Worm (Caenorhabditis elegans) whole organism, L3 larva: Measurements from ENCODE around the gene F54F2.6.

ENCODE experiments used
- ZK546.5 ChIP-seq: sonication (generic microtip); optimal IDR thresholded peaks from 2 replicates; lab custom pipeline; 2017; ENCODE audit warnings: missing biosample characterization, missing genetic modification characterization
- ama-1 ChIP-seq: fragments of 150-350 bp; optimal IDR thresholded peaks from 2 replicates; lab custom pipeline; 2018
- ceh-16 ChIP-seq: sonication (generic microtip); optimal IDR thresholded peaks from 2 replicates; lab custom pipeline; 2017; ENCODE audit warnings: missing biosample characterization, missing genetic modification characterization
- ceh-28 ChIP-seq: fragments of 150-350 bp; optimal IDR thresholded peaks from 2 replicates; lab custom pipeline; 2014; ENCODE audit warnings: missing biosample characterization, missing genetic modification reagents, missing genetic modification characterization
- ceh-82 ChIP-seq: fragments of 150-350 bp; optimal IDR thresholded peaks from 2 replicates; lab custom pipeline; 2014; ENCODE audit warnings: missing biosample characterization, missing genetic modification characterization
- ceh-9 ChIP-seq: sonication (generic microtip); optimal IDR thresholded peaks from 2 replicates; lab custom pipeline; 2018; ENCODE audit warnings: missing biosample characterization, missing genetic modification characterization
- daf-12 ChIP-seq: fragments of 150-350 bp; optimal IDR thresholded peaks from 2 replicates; lab custom pipeline; 2014; ENCODE audit warnings: missing biosample characterization, missing genetic modification reagents, missing genetic modification characterization
- egl-27 ChIP-seq: sonication (generic microtip); optimal IDR thresholded peaks from 4 replicates; lab custom pipeline; 2017; ENCODE audit warnings: missing biosample characterization, missing genetic modification reagents, missing genetic modification characterization
- egl-5 ChIP-seq: fragments of 150-350 bp; optimal IDR thresholded peaks from 2 replicates; lab custom pipeline; 2017; ENCODE audit warnings: missing biosample characterization, missing genetic modification reagents, missing genetic modification characterization, inconsistent platforms
- elt-1 ChIP-seq: fragments of 150-350 bp; optimal IDR thresholded peaks from 2 replicates; lab custom pipeline; 2014; ENCODE audit warnings: missing biosample characterization, missing genetic modification characterization
- elt-2 ChIP-seq: sonication (generic microtip); optimal IDR thresholded peaks from 2 replicates; lab custom pipeline; 2016; ENCODE audit warnings: missing genetic modification reagents, mild to moderate bottlenecking, missing genetic modification characterization, missing compliant biosample characterization
- elt-3 ChIP-seq, 3 experiments: fragments of 150-350 bp in 1 of 3; sonication (generic microtip) in 2 of 3; optimal IDR thresholded peaks; 2 replicates in 2 of 3; 4 replicates in 1 of 3; lab custom pipeline; 2014 to 2017; ENCODE audit warnings: missing biosample characterization in 3 of 3, missing genetic modification characterization in 3 of 3
- fkh-10 ChIP-seq: sonication (generic microtip); optimal IDR thresholded peaks from 2 replicates; lab custom pipeline; 2017; ENCODE audit warnings: missing biosample characterization, missing genetic modification reagents, missing genetic modification characterization
- fkh-2 ChIP-seq: fragments of 150-350 bp; optimal IDR thresholded peaks from 2 replicates; lab custom pipeline; 2014; ENCODE audit warnings: missing biosample characterization, missing genetic modification reagents, missing genetic modification characterization
- fos-1 ChIP-seq: fragments of 150-350 bp; optimal IDR thresholded peaks from 2 replicates; lab custom pipeline; 2014; ENCODE audit warnings: missing biosample characterization, missing genetic modification characterization
- hmg-11 ChIP-seq: sonication (generic microtip); optimal IDR thresholded peaks from 2 replicates; lab custom pipeline; 2016; ENCODE audit warnings: missing genetic modification characterization, missing compliant biosample characterization
- jun-1 ChIP-seq: fragments of 150-350 bp; optimal IDR thresholded peaks from 2 replicates; lab custom pipeline; 2014; ENCODE audit warnings: missing biosample characterization, missing genetic modification reagents, missing genetic modification characterization
- lin-15B ChIP-seq: fragments of 150-350 bp; optimal IDR thresholded peaks from 2 replicates; lab custom pipeline; 2014; ENCODE audit warnings: missing biosample characterization, missing genetic modification characterization
- lin-39 ChIP-seq: fragments of 150-350 bp; optimal IDR thresholded peaks from 2 replicates; lab custom pipeline; 2018; ENCODE audit warnings: missing biosample characterization, missing genetic modification reagents, missing genetic modification characterization
- lsy-12 ChIP-seq: sonication (generic microtip); optimal IDR thresholded peaks from 2 replicates; lab custom pipeline; 2016; ENCODE audit warnings: mild to moderate bottlenecking, missing genetic modification characterization, missing compliant biosample characterization
- mdl-1 ChIP-seq: fragments of 150-350 bp; optimal IDR thresholded peaks from 2 replicates; lab custom pipeline; 2014; ENCODE audit warnings: missing biosample characterization, missing genetic modification characterization
- mml-1 ChIP-seq: fragments of 150-350 bp; sonication (generic microtip); optimal IDR thresholded peaks from 3 replicates; lab custom pipeline; 2014; ENCODE audit warnings: missing biosample characterization, missing genetic modification characterization
- nfya-1 ChIP-seq: sonication (generic microtip); optimal IDR thresholded peaks from 2 replicates; lab custom pipeline; 2017; ENCODE audit warnings: missing genetic modification characterization, mild to moderate bottlenecking, missing compliant biosample characterization, antibody characterized with exemption, moderate library complexity; ENCODE audit not compliant: insufficient read depth
- nhr-11 ChIP-seq: fragments of 150-350 bp; optimal IDR thresholded peaks from 2 replicates; lab custom pipeline; 2014; ENCODE audit warnings: missing biosample characterization, missing genetic modification characterization
- nhr-23 ChIP-seq: fragments of 150-350 bp; optimal IDR thresholded peaks from 2 replicates; lab custom pipeline; 2014; ENCODE audit warnings: missing biosample characterization, missing genetic modification reagents, missing genetic modification characterization
- nhr-237 ChIP-seq: fragments of 150-350 bp; optimal IDR thresholded peaks from 2 replicates; lab custom pipeline; 2014; ENCODE audit warnings: missing biosample characterization, missing genetic modification characterization
- nhr-25 ChIP-seq: sonication (generic microtip); optimal IDR thresholded peaks from 2 replicates; lab custom pipeline; 2017; ENCODE audit warnings: missing biosample characterization, missing genetic modification characterization
- nhr-43 ChIP-seq: sonication (generic microtip); optimal IDR thresholded peaks from 2 replicates; lab custom pipeline; 2016; ENCODE audit warnings: mild to moderate bottlenecking, missing genetic modification characterization, missing compliant biosample characterization; ENCODE audit not compliant: poor library complexity, severe bottlenecking
- nhr-77 ChIP-seq: fragments of 150-350 bp; optimal IDR thresholded peaks from 2 replicates; lab custom pipeline; 2014; ENCODE audit warnings: missing biosample characterization, missing genetic modification characterization
- pha-4 ChIP-seq: fragments of 150-350 bp; optimal IDR thresholded peaks from 2 replicates; lab custom pipeline; 2014; ENCODE audit warnings: missing biosample characterization, missing genetic modification reagents, missing genetic modification characterization
- pqm-1 ChIP-seq: fragments of 150-350 bp; optimal IDR thresholded peaks from 2 replicates; lab custom pipeline; 2017; ENCODE audit warnings: missing biosample characterization, missing genetic modification characterization, inconsistent platforms
- skn-1 ChIP-seq: fragments of 150-350 bp; optimal IDR thresholded peaks from 2 replicates; lab custom pipeline; 2014; ENCODE audit warnings: missing biosample characterization, missing genetic modification characterization
- tbx-2 ChIP-seq: sonication (generic microtip); optimal IDR thresholded peaks from 2 replicates; lab custom pipeline; 2016; ENCODE audit warnings: mild to moderate bottlenecking, missing genetic modification characterization, missing compliant biosample characterization
- unc-62 ChIP-seq: fragments of 150-350 bp; sonication (generic microtip); optimal IDR thresholded peaks from 4 replicates; lab custom pipeline; 2014; ENCODE audit warnings: missing biosample characterization, missing genetic modification reagents, missing genetic modification characterization
- ztf-11 ChIP-seq: fragments of 150-350 bp; optimal IDR thresholded peaks from 2 replicates; lab custom pipeline; 2014; ENCODE audit warnings: missing biosample characterization, missing genetic modification characterization
- ztf-4 ChIP-seq: fragments of 150-350 bp; optimal IDR thresholded peaks from 2 replicates; lab custom pipeline; 2014; ENCODE audit warnings: missing biosample characterization, missing genetic modification characterization

The F54F2.6 gene

DNA sequence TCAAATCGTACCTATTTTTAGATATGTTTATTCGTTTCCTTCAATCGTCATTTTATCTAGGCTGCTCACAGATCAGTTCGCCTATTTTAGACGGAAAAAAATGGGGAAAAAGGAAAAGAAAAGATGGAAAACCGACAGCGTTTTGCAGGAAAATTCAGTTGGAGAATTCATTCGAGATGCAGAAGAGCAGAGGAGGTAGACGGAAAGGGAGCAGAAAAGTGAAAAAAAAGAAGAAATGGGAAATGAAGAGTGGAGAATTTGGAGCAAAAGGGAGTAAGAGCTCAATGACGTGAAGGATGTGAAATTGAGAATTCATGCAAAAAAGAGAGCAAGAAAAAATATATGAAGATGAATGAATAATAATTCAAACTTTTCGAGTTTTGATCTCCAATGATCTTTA is 16.0 kb downstream of the F54F2.6 start:
- TF ChIP-seq fkh-10 (GFP tag; lab: Kevin White, UChicago) (no peak), mml-1 (tag; lab: Kevin White, UChicago) (no peak), nhr-77 (tag; lab: Kevin White, UChicago) (no peak), mdl-1 (no peak), ZK546.5 (tag; lab: Kevin White, UChicago) (no peak), skn-1 (tag; lab: Kevin White, UChicago) (no peak), ceh-9 (no peak), ceh-28 (no peak), hmg-11 (tag; lab: Kevin White, UChicago) (no peak), daf-12 (no peak), lin-39 (tag; lab: Kevin White, UChicago) (no peak), ceh-16 (tag; lab: Kevin White, UChicago) (no peak), ama-1 (lab: Kevin White, UChicago) (no peak), fkh-2 (tag; lab: Kevin White, UChicago) (no peak), ztf-4 (tag; lab: Kevin White, UChicago) (no peak), elt-3 (tag; optimal IDR thresholded peaks at IDR 0.05; lab: Kevin White, UChicago) (no peak), nhr-11 (tag; lab: Kevin White, UChicago) (no peak), nhr-237 (tag; lab: Kevin White, UChicago) (no peak), lsy-12 (tag; lab: Kevin White, UChicago) (no peak), egl-27 (no peak)

DNA sequence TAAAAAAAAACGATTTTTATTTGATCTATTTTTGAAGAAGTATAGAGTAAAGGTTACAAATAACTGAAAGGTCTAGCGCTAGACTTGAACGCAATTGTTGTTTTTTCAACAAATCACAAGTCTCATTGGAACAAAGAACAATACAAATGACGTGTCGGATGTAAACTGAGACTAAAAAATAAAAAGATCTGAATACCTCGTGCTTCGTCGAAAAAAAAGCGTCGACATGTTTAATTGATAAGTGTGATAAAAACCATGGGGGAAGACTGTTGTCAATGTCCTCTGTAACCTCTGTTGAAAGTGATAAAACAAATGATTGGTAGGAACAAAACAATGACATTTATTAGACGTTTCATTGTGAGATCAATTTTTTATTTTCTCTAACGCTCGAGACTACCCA is 17.8 kb downstream of the F54F2.6 start:
- no peak for TF ChIP-seq ceh-82 (tag; lab: Kevin White, UChicago)
- TF ChIP-seq nfya-1 (tag; lab: Kevin White, UChicago) = peak; percentile 21
- no peak for TF ChIP-seq lsy-12 (tag; lab: Kevin White, UChicago)
- peak; percentile 75 for TF ChIP-seq pqm-1 (tag; lab: Kevin White, UChicago)
- peak; percentile 10 for TF ChIP-seq nhr-25
- TF ChIP-seq elt-2 = peak; percentile 74
- peak; percentile 17 for TF ChIP-seq jun-1 (tag; lab: Kevin White, UChicago)
- TF ChIP-seq pha-4 (tag; lab: Kevin White, UChicago) = peak; percentile 6

DNA sequence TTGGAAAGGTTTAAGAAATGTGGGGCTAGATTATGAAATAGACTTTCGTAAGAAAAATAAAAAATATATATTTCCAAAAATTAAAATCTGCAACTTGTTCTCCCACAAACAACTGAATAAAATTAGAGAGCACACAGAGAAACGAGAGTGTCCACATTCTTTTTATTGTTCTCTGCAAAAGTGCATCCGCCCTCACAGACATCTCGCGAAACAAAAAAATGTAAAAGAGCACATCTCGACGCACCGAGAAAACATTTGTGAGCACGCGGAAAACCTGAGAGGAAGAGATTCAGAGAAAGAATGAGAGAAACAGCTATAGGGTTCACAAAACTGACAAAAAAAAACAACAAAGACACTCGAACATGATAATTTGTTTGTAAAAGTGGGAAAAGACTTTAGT is 18.4 kb downstream of the F54F2.6 start:
- no peak for TF ChIP-seq unc-62 (GFP tag; lab: Kevin White, UChicago)
- TF ChIP-seq lin-39 (tag; lab: Kevin White, UChicago) = peak; percentile 68
- TF ChIP-seq skn-1 (tag; lab: Kevin White, UChicago) = no peak
- TF ChIP-seq nfya-1 (tag; lab: Kevin White, UChicago) = peak; percentile 62

DNA sequence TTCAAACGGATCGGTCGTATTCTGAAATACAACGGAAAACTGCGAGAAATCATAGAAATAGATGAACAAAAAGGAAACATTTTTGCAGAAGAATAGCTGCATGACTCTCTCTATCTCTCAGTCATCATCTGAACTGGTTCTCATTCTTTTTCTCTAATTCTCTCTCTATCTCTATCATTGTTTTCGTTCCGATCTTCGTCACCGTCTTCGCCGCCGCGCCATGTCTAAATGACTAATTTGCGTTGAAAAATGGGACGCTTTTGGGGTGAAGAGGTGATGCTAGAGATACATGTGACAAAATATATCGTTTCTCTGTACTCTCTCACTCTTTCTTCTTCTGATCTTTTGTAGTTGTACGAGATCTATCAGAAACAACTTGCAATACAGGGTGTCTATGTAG is 20.0 kb downstream of the F54F2.6 start:
- TF ChIP-seq egl-5 (tag; lab: Kevin White, UChicago) = peak; percentile 78
- peak; percentile 78 for TF ChIP-seq mdl-1
- TF ChIP-seq lin-39 (tag; lab: Kevin White, UChicago) = peak; percentile 62
- TF ChIP-seq tbx-2 (tag; lab: Kevin White, UChicago) = peak; percentile 21
- peak; percentile 48 for TF ChIP-seq elt-1
- no peak for TF ChIP-seq nhr-11 (tag; lab: Kevin White, UChicago)
- peak; percentile 81 for TF ChIP-seq nhr-43
- TF ChIP-seq jun-1 (tag; lab: Kevin White, UChicago) = no peak
- peak; percentile 8 for TF ChIP-seq lin-15B (tag; lab: Kevin White, UChicago)
- TF ChIP-seq fos-1 (tag; lab: Kevin White, UChicago) = peak; percentile 44
- TF ChIP-seq nhr-25 = peak; percentile 93
- no peak for TF ChIP-seq lsy-12 (tag; lab: Kevin White, UChicago)
- TF ChIP-seq nfya-1 (tag; lab: Kevin White, UChicago) = peak; percentile 55
- TF ChIP-seq ztf-11 (tag; lab: Kevin White, UChicago) = no peak
- TF ChIP-seq ceh-16 (tag; lab: Kevin White, UChicago) = no peak
- peak; percentile 97 for TF ChIP-seq nhr-23 (tag; lab: Kevin White, UChicago)
- TF ChIP-seq skn-1 (tag; lab: Kevin White, UChicago) = peak; percentile 23
